Fruit fly (Drosophila melanogaster): ENCODE measurements around the gene CG7990.
A peak's percentile ranks its signal among the peaks of the same experiment; 100 is the strongest.

The CG7990 gene

dm6 chrX:19152570-19153287 is 49.0 kb downstream of the CG7990 start (continued):
- TF ChIP-seq dsf (GFP tag; optimal IDR thresholded peaks at IDR 0.05; ENCODE audit: borderline replicate concordance): no peak
- no peak for TF ChIP-seq Dif (GFP tag; optimal IDR thresholded peaks at IDR 0.05; ENCODE audit: partially characterized antibody)
- TF ChIP-seq woc (GFP tag; optimal IDR thresholded peaks at IDR 0.05): peak; percentile 41

DNA sequence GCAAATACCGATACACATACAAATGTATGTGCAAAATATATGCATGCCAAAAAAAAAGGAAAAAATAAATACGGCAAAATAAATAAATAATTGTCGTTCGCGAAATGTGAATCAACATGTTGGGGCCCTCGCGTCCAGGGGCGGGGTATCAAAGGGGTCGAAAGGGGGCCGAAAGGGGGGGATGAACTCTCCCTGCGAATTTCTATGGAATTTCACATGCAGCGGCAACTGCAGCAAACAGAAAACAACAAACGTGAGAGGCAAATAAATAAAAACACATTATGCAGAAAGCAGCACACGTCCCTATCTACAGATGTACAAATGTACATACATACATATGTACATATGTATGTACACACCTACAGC is 52.3 kb downstream of the CG7990 start:
- TF ChIP-seq rgr (GFP tag; optimal IDR thresholded peaks at IDR 0.05) (peak; percentile 52), psq (GFP tag; optimal IDR thresholded peaks at IDR 0.05) (peak; percentile 38), HLH106 (tag; optimal IDR thresholded peaks at IDR 0.05) (peak; percentile 27), foxo (GFP tag; optimal IDR thresholded peaks at IDR 0.05) (peak in 1 of 2 experiments; percentile 53), Hr83 (GFP tag; optimal IDR thresholded peaks at IDR 0.05; ENCODE audit: poor library complexity, severe bottlenecking) (no peak), dmrt93B (GFP tag; optimal IDR thresholded peaks at IDR 0.05) (peak; percentile 26), Abd-B (GFP tag; optimal IDR thresholded peaks at IDR 0.05) (no peak), Sp1 (GFP tag; optimal IDR thresholded peaks at IDR 0.05) (peak; percentile 11), fru (GFP tag; optimal IDR thresholded peaks at IDR 0.05) (no peak), pan (optimal IDR thresholded peaks at IDR 0.05) (no peak), brk (GFP tag; optimal IDR thresholded peaks at IDR 0.05) (no peak), OdsH (GFP tag; optimal IDR thresholded peaks at IDR 0.05) (peak; percentile 13)

dm6 chrX:19148798-19149510 is 52.8 kb downstream of the CG7990 start:
- no peak for TF ChIP-seq CG32264 (GFP tag; optimal IDR thresholded peaks at IDR 0.05)
- peak; percentile 16 for TF ChIP-seq psq (GFP tag; optimal IDR thresholded peaks at IDR 0.05)
- TF ChIP-seq usp (GFP tag; optimal IDR thresholded peaks at IDR 0.05): no peak
- peak; percentile 46 for TF ChIP-seq CrebA (GFP tag; optimal IDR thresholded peaks at IDR 0.05; ENCODE audit: borderline replicate concordance)
- TF ChIP-seq dsf (GFP tag; optimal IDR thresholded peaks at IDR 0.05; ENCODE audit: borderline replicate concordance): no peak
- no peak for TF ChIP-seq tai (GFP tag; optimal IDR thresholded peaks at IDR 0.05)
- TF ChIP-seq br (GFP tag; optimal IDR thresholded peaks at IDR 0.05): peak; percentile 35
- no peak for TF ChIP-seq pan (optimal IDR thresholded peaks at IDR 0.05)
- peak; percentile 13 for TF ChIP-seq OdsH (GFP tag; optimal IDR thresholded peaks at IDR 0.05)
- no peak for TF ChIP-seq dmrt93B (GFP tag; optimal IDR thresholded peaks at IDR 0.05)
- TF ChIP-seq lola (GFP tag; optimal IDR thresholded peaks at IDR 0.05): no peak
- TF ChIP-seq Dif (GFP tag; optimal IDR thresholded peaks at IDR 0.05; ENCODE audit: partially characterized antibody): no peak
- no peak for TF ChIP-seq Vsx2 (GFP tag; optimal IDR thresholded peaks at IDR 0.05; ENCODE audit: partially characterized antibody)
- TF ChIP-seq dl (GFP tag; optimal IDR thresholded peaks at IDR 0.05; ENCODE audit: insufficient read depth in 1 of 2, partially characterized antibody in 2 of 2): no peak
- peak; percentile 29 for TF ChIP-seq ey (GFP tag; optimal IDR thresholded peaks at IDR 0.05)
- no peak for TF ChIP-seq Hnf4 (GFP tag; optimal IDR thresholded peaks at IDR 0.05)
- peak; percentile 58 for TF ChIP-seq fru (GFP tag; optimal IDR thresholded peaks at IDR 0.05)
- no peak for TF ChIP-seq jim (GFP tag; optimal IDR thresholded peaks at IDR 0.05)
- TF ChIP-seq h (GFP tag; optimal IDR thresholded peaks at IDR 0.05): no peak
- TF ChIP-seq Rel (GFP tag; optimal IDR thresholded peaks at IDR 0.05): no peak
- TF ChIP-seq Rel (tag; optimal IDR thresholded peaks at IDR 0.05): peak; percentile 24
- no peak for TF ChIP-seq sv (GFP tag; optimal IDR thresholded peaks at IDR 0.05)
- TF ChIP-seq woc (GFP tag; optimal IDR thresholded peaks at IDR 0.05): peak; percentile 26
- no peak for TF ChIP-seq Myc (optimal IDR thresholded peaks at IDR 0.05)
- TF ChIP-seq Mio (GFP tag; optimal IDR thresholded peaks at IDR 0.05): no peak
- TF ChIP-seq foxo (GFP tag; optimal IDR thresholded peaks at IDR 0.05): no peak
- no peak for TF ChIP-seq GATAd (GFP tag; optimal IDR thresholded peaks at IDR 0.05)
- TF ChIP-seq Dfd (GFP tag; optimal IDR thresholded peaks at IDR 0.05): no peak
